Fruit fly (Drosophila melanogaster) Kc167 (cell line): Measurements from ENCODE around the gene NimA.

Experiments used
- Myc ChIP-seq: fragments of >200 bp; optimal IDR thresholded peaks from 2 replicates; lab custom pipeline; 2017; ENCODE audit warnings: missing external identifiers
- Sin3A ChIP-seq: fragments of >200 bp; optimal IDR thresholded peaks from 2 replicates; lab custom pipeline; 2018; ENCODE audit warnings: missing external identifiers
- h ChIP-seq: fragments of >200 bp; optimal IDR thresholded peaks from 3 replicates; lab custom pipeline; 2018; ENCODE audit warnings: missing external identifiers
- insv ChIP-seq: fragments of >200 bp; optimal IDR thresholded peaks from 3 replicates; lab custom pipeline; 2018; ENCODE audit warnings: missing external identifiers
- psq ChIP-seq: fragments of >200 bp; optimal IDR thresholded peaks from 2 replicates; lab custom pipeline; 2017; ENCODE audit warnings: missing external identifiers
- ttk ChIP-seq: sonication (Bioruptor generic); optimal IDR thresholded peaks from 2 replicates; lab custom pipeline; 2017; ENCODE audit warnings: missing external identifiers

DNA sequence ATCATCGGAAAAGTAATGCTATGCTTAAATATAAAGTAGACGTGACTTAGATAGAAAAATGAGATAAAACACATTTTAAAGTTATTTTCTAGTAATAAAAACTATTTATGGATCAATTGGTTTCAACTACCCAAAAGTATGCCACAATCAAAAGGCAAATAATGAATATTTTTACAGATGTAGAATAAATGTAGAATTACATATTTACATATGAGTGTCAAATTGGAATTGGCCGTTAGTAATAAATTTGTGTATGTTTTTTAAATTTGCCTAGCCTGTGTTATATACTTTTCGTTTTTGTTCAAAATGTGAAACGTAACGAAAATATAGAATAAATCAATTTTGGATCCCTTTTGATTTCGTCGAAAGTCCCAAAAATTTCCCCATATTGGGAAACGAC lies 45.6 kb upstream of the NimA start, which contains the start of gene Acyp:
- no peak for TF ChIP-seq psq (lab: Kevin White, UChicago)
- no peak for TF ChIP-seq h (lab: Kevin White, UChicago)
- TF ChIP-seq insv (lab: Kevin White, UChicago), result no peak
- TF ChIP-seq ttk, result no peak
- no peak for TF ChIP-seq Sin3A (lab: Kevin White, UChicago)
- TF ChIP-seq Myc (lab: Kevin White, UChicago), result no peak
